Worm (Caenorhabditis elegans): ENCODE data around the gene K01A11.3.

DNA sequence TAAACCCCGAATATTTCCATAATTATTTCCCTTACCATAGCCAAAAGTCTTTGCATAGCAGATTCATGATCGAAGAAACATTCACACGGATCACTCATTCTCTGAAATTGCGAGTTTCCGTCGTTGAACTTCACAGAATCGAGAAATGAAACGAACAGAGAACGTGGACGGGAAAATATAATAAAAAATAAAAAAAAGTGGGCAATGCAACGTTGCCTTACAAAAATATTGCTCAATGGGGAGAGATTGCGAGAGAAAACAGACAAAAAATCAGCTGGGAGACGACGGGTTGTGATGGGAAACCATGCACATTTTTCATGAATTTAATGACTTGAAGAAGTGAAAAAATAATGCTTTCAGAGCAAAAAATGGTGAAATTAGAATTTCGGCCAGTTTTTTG lies 17.2 kb upstream of the K01A11.3 start, which contains the start of gene smim-14:
- TF ChIP-seq elt-2 (tag; optimal IDR thresholded peaks at IDR 0.05) (no peak), hlh-15 (tag; optimal IDR thresholded peaks at IDR 0.05) (no peak), fkh-10 (GFP tag; optimal IDR thresholded peaks at IDR 0.05) (no peak), F13H6.1 (tag; optimal IDR thresholded peaks at IDR 0.05) (no peak)

Data from whole organism, late embryonic.